Fruit fly (Drosophila melanogaster) whole organism, pupa: ENCODE data around the gene wrm2.
A peak's percentile ranks its signal among the peaks of the same experiment; 100 is the strongest.

ENCODE experiments used
- CG10348 ChIP-seq: fragments of 200-800 bp; sonication (Bioruptor generic); IDR thresholded peaks from 2 replicates; pipeline ENCODE4 v1.3.6; 2022; ENCODE audit warnings: missing biosample characterization, missing genetic modification characterization
- CG12605 ChIP-seq: fragments of 200-800 bp; sonication (Bioruptor generic); IDR thresholded peaks from 2 replicates; pipeline ENCODE4 v1.3.6; 2022; ENCODE audit warnings: missing biosample characterization, missing genetic modification characterization
- CG13204 ChIP-seq: fragments of 200-800 bp; sonication (Bioruptor generic); optimal IDR thresholded peaks from 2 replicates; lab custom pipeline; 2018; ENCODE audit warnings: missing biosample characterization, mild to moderate bottlenecking, missing genetic modification characterization, moderate library complexity
- CG14655 ChIP-seq: fragments of 200-800 bp; sonication (Bioruptor generic); optimal IDR thresholded peaks from 3 replicates; lab custom pipeline; 2017; ENCODE audit warnings: mild to moderate bottlenecking, missing biosample characterization, missing genetic modification reagents, missing genetic modification characterization
- CG15710 ChIP-seq: fragments of 200-800 bp; sonication (Bioruptor generic); optimal IDR thresholded peaks from 2 replicates; lab custom pipeline; 2018; ENCODE audit warnings: missing biosample characterization, mild to moderate bottlenecking, missing genetic modification characterization, moderate library complexity
- CG17806 ChIP-seq: fragments of 200-800 bp; sonication (Bioruptor generic); optimal IDR thresholded peaks from 2 replicates; lab custom pipeline; 2018; ENCODE audit warnings: missing biosample characterization, mild to moderate bottlenecking, missing genetic modification characterization, moderate library complexity
- CG32121 ChIP-seq: fragments of 200-800 bp; sonication (Bioruptor generic); IDR thresholded peaks from 2 replicates; pipeline ENCODE4 v1.3.6; 2022; ENCODE audit warnings: missing biosample characterization, missing genetic modification characterization
- CG34367 ChIP-seq: fragments of 200-800 bp; sonication (Bioruptor generic); optimal IDR thresholded peaks from 2 replicates; lab custom pipeline; 2018; ENCODE audit warnings: missing biosample characterization, mild to moderate bottlenecking, missing genetic modification characterization
- CG4496 ChIP-seq: fragments of 200-800 bp; sonication (Bioruptor generic); IDR thresholded peaks from 3 replicates; pipeline ENCODE4 v1.3.6; 2022; ENCODE audit warnings: missing biosample characterization, missing genetic modification characterization
- CG8159 ChIP-seq: fragments of 200-800 bp; sonication (Bioruptor generic); optimal IDR thresholded peaks from 3 replicates; lab custom pipeline; 2018; ENCODE audit warnings: missing biosample characterization, mild to moderate bottlenecking, missing genetic modification characterization, moderate library complexity
- CG8301 ChIP-seq: fragments of 200-800 bp; sonication (Bioruptor generic); optimal IDR thresholded peaks from 2 replicates; lab custom pipeline; 2018; ENCODE audit warnings: missing biosample characterization, mild to moderate bottlenecking, missing genetic modification characterization
- CG9948 ChIP-seq: fragments of 200-800 bp; sonication (Bioruptor generic); optimal IDR thresholded peaks from 2 replicates; lab custom pipeline; 2018; ENCODE audit warnings: missing biosample characterization, mild to moderate bottlenecking, missing genetic modification characterization, moderate library complexity
- D1 ChIP-seq: fragments of 200-800 bp; sonication (Bioruptor generic); optimal IDR thresholded peaks from 2 replicates; lab custom pipeline; 2018; ENCODE audit warnings: missing biosample characterization, mild to moderate bottlenecking, missing genetic modification characterization, moderate library complexity
- EcR ChIP-seq: fragments of 200-800 bp; sonication (Bioruptor generic); optimal IDR thresholded peaks from 3 replicates; lab custom pipeline; 2019; ENCODE audit warnings: missing biosample characterization, missing genetic modification characterization, mild to moderate bottlenecking, moderate library complexity, missing genetic modification reagents
- Ets98B ChIP-seq: fragments of 200-800 bp; sonication (Bioruptor generic); IDR thresholded peaks from 2 replicates; pipeline ENCODE4 v1.3.6; 2022; ENCODE audit warnings: missing biosample characterization, missing genetic modification characterization
- Pif1A ChIP-seq: fragments of 200-800 bp; sonication (Bioruptor generic); optimal IDR thresholded peaks from 3 replicates; lab custom pipeline; 2016; ENCODE audit warnings: missing biosample characterization, missing genetic modification characterization
- Pif1B ChIP-seq: fragments of 200-800 bp; sonication (Bioruptor generic); optimal IDR thresholded peaks from 3 replicates; lab custom pipeline; 2016; ENCODE audit warnings: missing biosample characterization, missing genetic modification characterization
- Snoo ChIP-seq: fragments of 200-800 bp; sonication (Bioruptor generic); optimal IDR thresholded peaks from 3 replicates; lab custom pipeline; 2017; ENCODE audit warnings: missing biosample characterization, mild to moderate bottlenecking, missing genetic modification characterization, inconsistent platforms
- fd96Ca ChIP-seq: fragments of 200-800 bp; sonication (Bioruptor generic); IDR thresholded peaks from 3 replicates; pipeline ENCODE4 v1.3.6; 2022; ENCODE audit warnings: missing biosample characterization, missing genetic modification characterization
- gl ChIP-seq: fragments of 200-800 bp; sonication (Bioruptor generic); optimal IDR thresholded peaks from 2 replicates; lab custom pipeline; 2018; ENCODE audit warnings: missing biosample characterization, mild to moderate bottlenecking, missing genetic modification characterization
- rn ChIP-seq: fragments of 200-800 bp; sonication (Bioruptor generic); IDR thresholded peaks from 2 replicates; pipeline ENCODE4 v1.3.6; 2022; ENCODE audit warnings: missing biosample characterization, missing genetic modification characterization

Gene wrm2

dm6 chr3L:7334990-7335389, at the start of gene wrm2, which contains the start of gene wrm1:
Gene wrm2, minus strand, starts transcription at chr3L:7335226.
Gene wrm1, minus strand, starts transcription at chr3L:7335226.
- no peak for TF ChIP-seq CG17806 (tag; lab: Kevin White, UChicago)
- TF ChIP-seq fd96Ca (GFP tag; lab: Robert Waterston, UW): no peak
- TF ChIP-seq CG12605 (GFP tag; lab: Robert Waterston, UW): no peak
- no peak for TF ChIP-seq CG9948 (tag; lab: Kevin White, UChicago)
- no peak for TF ChIP-seq CG8159
- TF ChIP-seq EcR (GFP tag; lab: Kevin White, UChicago): no peak
- TF ChIP-seq gl (tag; lab: Kevin White, UChicago): no peak
- TF ChIP-seq CG34367 (tag; lab: Kevin White, UChicago): no peak
- TF ChIP-seq CG4496: 0 out of 3 replicates have a peak, but pooled peaks have one; percentile 16

DNA sequence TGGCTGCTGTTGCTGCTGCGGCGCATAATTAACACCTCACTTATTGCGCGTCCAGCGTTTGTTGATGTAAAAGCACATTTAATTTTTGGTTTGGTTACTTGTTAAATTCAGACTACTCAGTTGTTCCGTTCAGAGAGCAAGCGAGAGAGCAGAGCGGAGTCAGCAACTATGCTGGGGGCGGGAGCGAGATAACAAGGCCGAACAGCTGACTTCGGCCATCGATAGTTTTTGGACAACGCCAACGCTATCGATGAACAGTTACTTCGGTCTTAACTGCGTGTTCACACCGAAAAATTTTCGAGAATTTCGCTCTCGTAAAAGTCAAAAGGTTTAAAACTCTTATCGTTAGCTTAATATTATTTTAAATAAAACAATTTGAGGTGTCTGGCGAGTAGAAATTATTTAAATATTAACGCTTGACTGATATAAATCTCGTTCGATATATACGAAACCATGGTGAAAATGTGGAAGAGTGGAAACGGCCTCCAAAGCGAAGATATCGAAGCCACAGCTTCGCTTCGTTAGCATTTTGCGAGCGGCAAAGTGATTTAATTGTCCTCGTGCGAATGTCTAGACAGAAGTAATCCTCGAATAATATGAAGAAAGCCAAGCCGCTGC, 46.4 kb upstream of the wrm2 start, which contains the start of the genes SMSr and smid:
Gene SMSr (minus strand): TSS at position 116 of the 618 bp plus-strand sequence.
Gene smid (plus strand): TSS at position 256 of the 618 bp plus-strand sequence.
- TF ChIP-seq CG15710 (tag; lab: Kevin White, UChicago): peak; percentile 39
- TF ChIP-seq CG9948 (tag; lab: Kevin White, UChicago): peak; percentile 52
- peak; percentile 48 for TF ChIP-seq Snoo (tag; lab: Kevin White, UChicago)
- TF ChIP-seq CG4496: 0 out of 3 replicates have a peak, but pooled peaks have one; percentile 39
- TF ChIP-seq D1 (tag; lab: Kevin White, UChicago): no peak
- TF ChIP-seq CG8159: peak; percentile 63
- TF ChIP-seq EcR (GFP tag; lab: Kevin White, UChicago): no peak
- TF ChIP-seq Pif1A (GFP tag; lab: Kevin White, UChicago): peak; percentile 42
- peak; percentile 37 for TF ChIP-seq CG17806 (tag; lab: Kevin White, UChicago)
- peak; percentile 10 for TF ChIP-seq CG34367 (tag; lab: Kevin White, UChicago)

DNA sequence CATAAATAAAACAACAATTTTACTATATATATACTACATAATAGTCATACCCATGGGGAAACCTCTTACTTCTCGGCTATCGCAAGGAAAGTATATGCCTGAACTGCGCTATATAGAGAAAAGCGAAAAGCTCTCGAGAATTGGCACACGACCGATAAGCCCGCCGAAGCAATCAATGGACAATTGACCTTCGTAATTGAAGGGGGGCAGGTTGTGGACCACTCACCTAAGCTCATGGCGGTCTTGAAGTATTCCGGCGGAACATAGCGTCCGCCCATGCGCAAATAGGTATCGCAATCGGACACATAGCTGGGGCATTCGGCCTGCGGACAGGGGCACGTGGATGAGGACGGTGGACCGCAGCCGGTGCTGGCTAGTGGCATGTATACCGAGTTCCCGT, 45.4 kb upstream of the wrm2 start:
- TF ChIP-seq EcR (GFP tag; lab: Kevin White, UChicago) (peak; percentile 54), CG8301 (tag; lab: Kevin White, UChicago) (no peak)

DNA sequence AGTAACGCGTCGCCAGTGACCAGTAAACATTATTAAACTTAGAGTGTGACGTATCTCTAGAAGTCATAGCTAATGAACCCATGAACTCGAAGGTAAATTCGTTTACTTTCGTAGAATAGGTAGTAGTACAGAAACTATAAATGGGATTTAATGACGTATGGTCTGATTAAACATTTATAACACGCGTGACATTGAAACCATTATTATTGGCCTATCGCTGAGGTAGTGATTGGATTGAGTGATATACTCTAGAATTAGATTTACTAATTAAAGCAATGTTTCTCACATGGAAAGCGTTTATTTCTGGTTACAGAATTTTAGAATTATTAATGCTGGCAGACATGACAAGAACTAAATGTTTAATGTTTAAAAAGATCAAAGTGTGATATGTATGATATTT, 41.8 kb upstream of the wrm2 start:
- TF ChIP-seq CG8159 (no peak), Pif1A (GFP tag; lab: Kevin White, UChicago) (no peak), EcR (GFP tag; lab: Kevin White, UChicago) (no peak), CG12605 (GFP tag; lab: Robert Waterston, UW) (no peak), CG10348 (no peak), Pif1B (no peak), CG8301 (tag; lab: Kevin White, UChicago) (no peak), CG34367 (tag; lab: Kevin White, UChicago) (no peak), rn (GFP tag; lab: Robert Waterston, UW) (no peak), Snoo (tag; lab: Kevin White, UChicago) (no peak), D1 (tag; lab: Kevin White, UChicago) (no peak), CG9948 (tag; lab: Kevin White, UChicago) (no peak), CG13204 (GFP tag; lab: Kevin White, UChicago) (no peak), gl (tag; lab: Kevin White, UChicago) (no peak), Ets98B (GFP tag; lab: Robert Waterston, UW) (no peak), fd96Ca (GFP tag; lab: Robert Waterston, UW) (no peak), CG32121 (GFP tag; lab: Robert Waterston, UW) (no peak), CG15710 (tag; lab: Kevin White, UChicago) (no peak)
- TF ChIP-seq, all 21 proteins: peak for 0

dm6 chr3L:7376151-7376550, 41.1 kb upstream of the wrm2 start:
- TF ChIP-seq rn (GFP tag; lab: Robert Waterston, UW): no peak
- TF ChIP-seq CG32121 (GFP tag; lab: Robert Waterston, UW): no peak
- no peak for TF ChIP-seq Pif1B
- no peak for TF ChIP-seq CG14655
- TF ChIP-seq CG15710 (tag; lab: Kevin White, UChicago): no peak
- no peak for TF ChIP-seq EcR (GFP tag; lab: Kevin White, UChicago)
- TF ChIP-seq Snoo (tag; lab: Kevin White, UChicago): no peak
- no peak for TF ChIP-seq CG9948 (tag; lab: Kevin White, UChicago)
- no peak for TF ChIP-seq fd96Ca (GFP tag; lab: Robert Waterston, UW)
- no peak for TF ChIP-seq CG4496
- no peak for TF ChIP-seq Ets98B (GFP tag; lab: Robert Waterston, UW)
- no peak for TF ChIP-seq CG8159
- no peak for TF ChIP-seq D1 (tag; lab: Kevin White, UChicago)
- TF ChIP-seq Pif1A (GFP tag; lab: Kevin White, UChicago): no peak
- no peak for TF ChIP-seq CG34367 (tag; lab: Kevin White, UChicago)
- TF ChIP-seq CG8301 (tag; lab: Kevin White, UChicago): no peak

- TF ChIP-seq CG4496 (0 out of 3 replicates have a peak, but pooled peaks have one; percentile 25), CG15710 (tag; lab: Kevin White, UChicago) (no peak)
Observed at dm6 chr3L:7371290-7371689, 36.3 kb upstream of the wrm2 start.
